Worm (Caenorhabditis elegans) whole organism, L4 larva: ENCODE measurements around the gene his-38.

Source experiments
- T20F7.1 ChIP-seq: fragments of 200-800 bp; sonication (Bioruptor generic); optimal IDR thresholded peaks from 2 replicates; lab custom pipeline; 2018; ENCODE audit warnings: mild to moderate bottlenecking, missing genetic modification characterization, missing compliant biosample characterization
- ZK337.2 ChIP-seq: fragments of 200-800 bp; sonication (Bioruptor generic); IDR thresholded peaks from 2 replicates; pipeline ENCODE4 v1.3.6; 2022; ENCODE audit warnings: missing genetic modification reagents, missing genetic modification characterization, missing compliant biosample characterization
- ZK546.5 ChIP-seq, 2 experiments: sonication (generic microtip); optimal IDR thresholded peaks; 2 replicates each; lab custom pipeline; 2017; ENCODE audit warnings: missing biosample characterization in 2 of 2, missing genetic modification characterization in 2 of 2
- aha-1 ChIP-seq: fragments of 150-350 bp; peaks from one replicate; lab custom pipeline; 2014; ENCODE audit warnings: missing biosample characterization, missing genetic modification characterization
- ama-1 ChIP-seq: fragments of 150-350 bp; optimal IDR thresholded peaks from 2 replicates; lab custom pipeline; 2014; ENCODE audit warnings: inconsistent platforms, mixed read lengths
- ceh-20 ChIP-seq: fragments of 200-800 bp; sonication (Bioruptor generic); IDR thresholded peaks from 2 replicates; pipeline ENCODE4 v1.3.6; 2022; ENCODE audit warnings: missing genetic modification reagents, missing genetic modification characterization, missing compliant biosample characterization
- ceh-28 ChIP-seq: fragments of 150-350 bp; optimal IDR thresholded peaks from 2 replicates; lab custom pipeline; 2014; ENCODE audit warnings: missing biosample characterization, missing genetic modification reagents, missing genetic modification characterization
- ceh-82 ChIP-seq: sonication (generic microtip); optimal IDR thresholded peaks from 2 replicates; lab custom pipeline; 2017; ENCODE audit warnings: missing biosample characterization, missing genetic modification characterization
- ces-1 ChIP-seq: fragments of 150-350 bp; sonication (generic microtip); optimal IDR thresholded peaks from 4 replicates; lab custom pipeline; 2014; ENCODE audit warnings: missing biosample characterization, missing genetic modification reagents, missing genetic modification characterization
- daf-16 ChIP-seq, 3 experiments: sonication (generic microtip); optimal IDR thresholded peaks; 2 replicates each; lab custom pipeline; 2016 to 2017; ENCODE audit warnings: missing genetic modification characterization in 3 of 3, missing genetic modification reagents in 3 of 3, mild to moderate bottlenecking in 2 of 3, missing compliant biosample characterization in 2 of 3, missing biosample characterization in 1 of 3, moderate library complexity in 1 of 3
- daf-8 ChIP-seq: fragments of 200-800 bp; sonication (Bioruptor generic); IDR thresholded peaks from 2 replicates; pipeline ENCODE4 v1.3.6; 2022; ENCODE audit warnings: missing genetic modification characterization, missing compliant biosample characterization
- dmd-6 ChIP-seq: fragments of 200-800 bp; sonication (Bioruptor generic); IDR thresholded peaks from 2 replicates; pipeline ENCODE4 v1.3.6; 2022; ENCODE audit warnings: missing genetic modification reagents, missing genetic modification characterization, missing compliant biosample characterization
- dpl-1 ChIP-seq: fragments of 150-350 bp; optimal IDR thresholded peaks from 2 replicates; lab custom pipeline; 2014; ENCODE audit warnings: missing biosample characterization, missing genetic modification reagents, missing genetic modification characterization
- dve-1 ChIP-seq: sonication (generic microtip); optimal IDR thresholded peaks from 2 replicates; lab custom pipeline; 2017; ENCODE audit warnings: antibody characterized with exemption, mild to moderate bottlenecking, missing genetic modification characterization, missing compliant biosample characterization; ENCODE audit not compliant: insufficient read depth
- hlh-11 ChIP-seq: fragments of 200-800 bp; sonication (Bioruptor generic); optimal IDR thresholded peaks from 2 replicates; lab custom pipeline; 2018; ENCODE audit warnings: mild to moderate bottlenecking, missing genetic modification characterization, missing compliant biosample characterization
- hlh-30 ChIP-seq: sonication (generic microtip); optimal IDR thresholded peaks from 2 replicates; lab custom pipeline; 2017; ENCODE audit warnings: antibody characterized with exemption, mild to moderate bottlenecking, missing genetic modification characterization, missing compliant biosample characterization; ENCODE audit not compliant: insufficient read depth
- jun-1 ChIP-seq: fragments of 150-350 bp; optimal IDR thresholded peaks from 2 replicates; lab custom pipeline; 2014; ENCODE audit warnings: missing biosample characterization, missing genetic modification reagents, missing genetic modification characterization
- lin-1 ChIP-seq: fragments of 200-800 bp; sonication (Bioruptor generic); IDR thresholded peaks from 2 replicates; pipeline ENCODE4 v1.3.6; 2022; ENCODE audit warnings: missing genetic modification reagents, missing genetic modification characterization, missing compliant biosample characterization
- lin-38 ChIP-seq: fragments of 200-800 bp; sonication (Bioruptor generic); IDR thresholded peaks from 2 replicates; pipeline ENCODE4 v1.3.6; 2022; ENCODE audit warnings: missing genetic modification reagents, missing genetic modification characterization, missing compliant biosample characterization
- mdt-29 ChIP-seq: fragments of 200-800 bp; sonication (Bioruptor generic); IDR thresholded peaks from 2 replicates; pipeline ENCODE4 v1.3.6; 2022; ENCODE audit warnings: missing genetic modification reagents, missing genetic modification characterization, missing compliant biosample characterization
- mxl-3 ChIP-seq: fragments of 200-800 bp; sonication (Bioruptor generic); optimal IDR thresholded peaks from 2 replicates; lab custom pipeline; 2018; ENCODE audit warnings: mild to moderate bottlenecking, missing genetic modification characterization, missing compliant biosample characterization
- nhr-102 ChIP-seq: sonication (generic microtip); optimal IDR thresholded peaks from 2 replicates; lab custom pipeline; 2016; ENCODE audit warnings: mild to moderate bottlenecking, missing genetic modification characterization, moderate library complexity, missing compliant biosample characterization
- nhr-28 ChIP-seq: fragments of 150-350 bp; optimal IDR thresholded peaks from 2 replicates; lab custom pipeline; 2014; ENCODE audit warnings: missing biosample characterization, missing genetic modification characterization
- nhr-41 ChIP-seq: fragments of 200-800 bp; sonication (Bioruptor generic); IDR thresholded peaks from 2 replicates; pipeline ENCODE4 v1.3.6; 2022; ENCODE audit warnings: missing genetic modification reagents, missing genetic modification characterization, missing compliant biosample characterization
- nhr-48 ChIP-seq: sonication (generic microtip); optimal IDR thresholded peaks from 2 replicates; lab custom pipeline; 2016; ENCODE audit warnings: mild to moderate bottlenecking, missing genetic modification characterization, missing compliant biosample characterization
- nhr-77 ChIP-seq: fragments of 150-350 bp; optimal IDR thresholded peaks from 2 replicates; lab custom pipeline; 2014; ENCODE audit warnings: missing biosample characterization, missing genetic modification characterization
- php-3 ChIP-seq: fragments of 200-800 bp; sonication (Bioruptor generic); IDR thresholded peaks from 2 replicates; pipeline ENCODE4 v1.3.6; 2022; ENCODE audit warnings: missing genetic modification reagents, missing genetic modification characterization, missing compliant biosample characterization
- pqm-1 ChIP-seq: sonication (generic microtip); optimal IDR thresholded peaks from 2 replicates; lab custom pipeline; 2017; ENCODE audit warnings: missing biosample characterization, missing genetic modification characterization
- sdz-12 ChIP-seq: fragments of 200-800 bp; sonication (Bioruptor generic); optimal IDR thresholded peaks from 2 replicates; lab custom pipeline; 2018; ENCODE audit warnings: mild to moderate bottlenecking, missing genetic modification characterization, missing compliant biosample characterization
- set-16 ChIP-seq: fragments of 200-800 bp; sonication (Bioruptor generic); IDR thresholded peaks from 2 replicates; pipeline ENCODE4 v1.3.6; 2022; ENCODE audit warnings: missing genetic modification reagents, missing genetic modification characterization, missing compliant biosample characterization
- snpc-1.2 ChIP-seq: fragments of 200-800 bp; sonication (Bioruptor generic); IDR thresholded peaks from 2 replicates; pipeline ENCODE4 v1.3.6; 2022; ENCODE audit warnings: missing genetic modification reagents, missing genetic modification characterization, missing compliant biosample characterization
- spr-1 ChIP-seq: sonication (generic microtip); optimal IDR thresholded peaks from 2 replicates; lab custom pipeline; 2016; ENCODE audit warnings: mild to moderate bottlenecking, missing genetic modification characterization, missing compliant biosample characterization
- tag-97 ChIP-seq: fragments of 200-800 bp; sonication (Bioruptor generic); IDR thresholded peaks from 2 replicates; pipeline ENCODE4 v1.3.6; 2022; ENCODE audit warnings: missing genetic modification characterization, missing compliant biosample characterization
- tra-1 ChIP-seq: fragments of 200-800 bp; sonication (Bioruptor generic); IDR thresholded peaks from 2 replicates; pipeline ENCODE4 v1.3.6; 2022; ENCODE audit warnings: missing genetic modification reagents, missing genetic modification characterization, missing compliant biosample characterization
- unc-62 ChIP-seq, 3 experiments: fragments of 150-350 bp in 1 of 3; sonication (generic microtip); optimal IDR thresholded peaks in 2 of 3; peaks in 1 of 3; 1 replicate in 1 of 3; 2 replicates in 2 of 3; lab custom pipeline; 2014 to 2017; ENCODE audit warnings: missing biosample characterization in 3 of 3, missing genetic modification characterization in 3 of 3, missing genetic modification reagents in 3 of 3, missing genotype in 1 of 3
- zfp-2 ChIP-seq: sonication (generic microtip); optimal IDR thresholded peaks from 2 replicates; lab custom pipeline; 2016; ENCODE audit warnings: mild to moderate bottlenecking, missing genetic modification characterization, missing compliant biosample characterization
- zip-11 ChIP-seq: fragments of 200-800 bp; sonication (Bioruptor generic); IDR thresholded peaks from 2 replicates; pipeline ENCODE4 v1.3.6; 2022; ENCODE audit warnings: missing genetic modification characterization, missing compliant biosample characterization
- ztf-7 ChIP-seq: fragments of 150-350 bp; optimal IDR thresholded peaks from 2 replicates; lab custom pipeline; 2014; ENCODE audit warnings: missing biosample characterization, missing genetic modification characterization

his-38 gene

ce11 chrX:7303115-7303514 lies 6.6 kb downstream of the his-38 start (continued):
- TF ChIP-seq mxl-3 (GFP tag; lab: Kevin White, UChicago) (no peak), sdz-12 (no peak), unc-62 (GFP tag; optimal IDR thresholded peaks at IDR 0.05 in 1 of 2; lab: Kevin White, UChicago) (peak in 1 of 2 experiments; percentile 3), unc-62 (tag; optimal IDR thresholded peaks at IDR 0.05; lab: Kevin White, UChicago) (no peak), spr-1 (no peak), snpc-1.2 (no peak), hlh-11 (tag; lab: Kevin White, UChicago) (peak; percentile 34), ztf-7 (tag; lab: Kevin White, UChicago) (no peak)

ce11 chrX:7298652-7299051 lies 11.0 kb downstream of the his-38 start, which contains the start of gene K03A1.4:
TSS of gene K03A1.4 (minus strand) at chrX:7298752.
- TF ChIP-seq unc-62 (GFP tag; optimal IDR thresholded peaks at IDR 0.05 in 1 of 2; lab: Kevin White, UChicago) (peak in 1 of 2 experiments; percentile 53), unc-62 (tag; optimal IDR thresholded peaks at IDR 0.05; lab: Kevin White, UChicago) (no peak), spr-1 (no peak)
- TF ChIP-seq, all 104 proteins: peak for 1

- TF ChIP-seq nhr-48 (tag; lab: Kevin White, UChicago), result peak; percentile 17
- 0 out of 2 replicates have a peak, but pooled peaks have one; percentile 16 for TF ChIP-seq lin-38 (GFP tag; lab: Robert Waterston, UW)
- peak; percentile 17 for TF ChIP-seq T20F7.1 (GFP tag; lab: Kevin White, UChicago)
- TF ChIP-seq ceh-28 (tag; lab: Kevin White, UChicago), result no peak
- TF ChIP-seq hlh-11 (tag; lab: Kevin White, UChicago), result peak; percentile 51
- no peak for TF ChIP-seq zip-11 (GFP tag; lab: Robert Waterston, UW)
- no peak for TF ChIP-seq ZK337.2 (GFP tag; lab: Robert Waterston, UW)
- no peak for TF ChIP-seq ZK546.5 (tag; optimal IDR thresholded peaks at IDR 0.05; lab: Kevin White, UChicago)
- peak; percentile 84 for TF ChIP-seq tra-1 (GFP tag; lab: Robert Waterston, UW)
- TF ChIP-seq tag-97 (GFP tag; lab: Robert Waterston, UW), result no peak
- peak; percentile 25 for TF ChIP-seq dve-1 (tag; lab: Kevin White, UChicago)
- TF ChIP-seq nhr-41 (GFP tag; lab: Robert Waterston, UW), result 0 out of 2 replicates have a peak, but pooled peaks have one; percentile 6
- TF ChIP-seq daf-8 (GFP tag; lab: Robert Waterston, UW), result no peak
- TF ChIP-seq ces-1 (GFP tag; lab: Kevin White, UChicago), result no peak
- no peak for TF ChIP-seq mdt-29 (GFP tag; lab: Robert Waterston, UW)
- TF ChIP-seq dmd-6 (GFP tag; lab: Robert Waterston, UW), result peak; percentile 84
These were observed 13.4 kb downstream of the his-38 start for ce11 chrX:7296310-7296709.

ce11 chrX:7291810-7292209 lies 17.9 kb downstream of the his-38 start, which contains the start of gene lron-7:
TSS of gene lron-7 (plus strand) at chrX:7292132.
- TF ChIP-seq aha-1 (tag; lab: Kevin White, UChicago) (peak; percentile 49), jun-1 (tag; lab: Kevin White, UChicago) (no peak), dpl-1 (GFP tag; lab: Kevin White, UChicago) (no peak), dve-1 (tag; lab: Kevin White, UChicago) (peak; percentile 23), nhr-102 (no peak), ceh-82 (tag; lab: Kevin White, UChicago) (no peak), pqm-1 (tag; lab: Kevin White, UChicago) (peak; percentile 86), php-3 (no peak), zfp-2 (no peak), set-16 (GFP tag; lab: Robert Waterston, UW) (no peak), lin-1 (0 out of 2 replicates have a peak, but pooled peaks have one; percentile 12), ceh-20 (GFP tag; lab: Robert Waterston, UW) (no peak), hlh-11 (tag; lab: Kevin White, UChicago) (peak; percentile 50), nhr-77 (tag; lab: Kevin White, UChicago) (peak; percentile 65), daf-16 (GFP tag; optimal IDR thresholded peaks at IDR 0.05; lab: Kevin White, UChicago) (no peak), daf-16 (tag; optimal IDR thresholded peaks at IDR 0.05; lab: Kevin White, UChicago) (peak; percentile 61), nhr-28 (tag; lab: Kevin White, UChicago) (peak; percentile 81), dmd-6 (GFP tag; lab: Robert Waterston, UW) (peak; percentile 48), ama-1 (lab: Kevin White, UChicago) (no peak), hlh-30 (tag; lab: Kevin White, UChicago) (peak; percentile 40)
